Worm (Caenorhabditis elegans): ENCODE measurements around the gene mtre-1.

The mtre-1 gene

ce11 chrII:8042289-8042688, 8.1 kb downstream of the mtre-1 start, which contains the start of gene T05H10.1:
Gene T05H10.1, plus strand, starts transcription at chrII:8042589.
- TF ChIP-seq nhr-19 (GFP tag; conservative IDR thresholded peaks at IDR 0.05) = no peak

ce11 chrII:8041642-8042041, 8.7 kb downstream of the mtre-1 start:
- TF ChIP-seq efl-3 (GFP tag; optimal IDR thresholded peaks at IDR 0.05) (no peak), snu-23 (GFP tag; optimal IDR thresholded peaks at IDR 0.05) (peak; percentile 43), ceh-82 (tag; optimal IDR thresholded peaks at IDR 0.05) (peak in 1 of 3 experiments; percentile 16), sptf-1 (tag; optimal IDR thresholded peaks at IDR 0.05) (no peak), fkh-4 (tag; optimal IDR thresholded peaks at IDR 0.05; ENCODE audit: borderline replicate concordance) (no peak), vab-15 (tag; optimal IDR thresholded peaks at IDR 0.05) (no peak), nhr-71 (tag; optimal IDR thresholded peaks at IDR 0.05) (peak; percentile 36), ces-1 (GFP tag; optimal IDR thresholded peaks at IDR 0.05) (no peak), elt-2 (tag; optimal IDR thresholded peaks at IDR 0.05) (no peak), lir-3 (tag; optimal IDR thresholded peaks at IDR 0.05; ENCODE audit: poor library complexity) (peak; percentile 42), skn-1 (tag; optimal IDR thresholded peaks at IDR 0.05) (peak; percentile 21), nhr-85 (tag) (peak; percentile 54), snpc-4 (tag; optimal IDR thresholded peaks at IDR 0.05) (no peak), nhr-19 (GFP tag; conservative IDR thresholded peaks at IDR 0.05) (no peak), egl-27 (tag; optimal IDR thresholded peaks at IDR 0.05) (no peak), nhr-77 (tag; optimal IDR thresholded peaks at IDR 0.05) (no peak), nhr-47 (tag; optimal IDR thresholded peaks at IDR 0.05) (peak; percentile 27), lin-13 (GFP tag; optimal IDR thresholded peaks at IDR 0.05) (peak; percentile 0), xbp-1 (tag; optimal IDR thresholded peaks at IDR 0.05) (peak; percentile 23), egl-13 (tag; optimal IDR thresholded peaks at IDR 0.05) (no peak), lin-35 (GFP tag; optimal IDR thresholded peaks at IDR 0.05) (peak; percentile 30 to 60), lin-14 (GFP tag; optimal IDR thresholded peaks at IDR 0.05) (peak; percentile 30), mab-9 (GFP tag; IDR thresholded peaks at IDR 0.05) (no peak), dpl-1 (GFP tag; optimal IDR thresholded peaks at IDR 0.05) (peak in 2 of 3 experiments; percentile 12 to 42), lsy-2 (tag; optimal IDR thresholded peaks at IDR 0.05) (peak; percentile 65 to 74), pag-3 (tag; optimal IDR thresholded peaks at IDR 0.05; ENCODE audit: borderline replicate concordance, insufficient read depth) (no peak), C16A3.4 (tag; optimal IDR thresholded peaks at IDR 0.05) (peak; percentile 18), mep-1 (tag; optimal IDR thresholded peaks at IDR 0.05) (no peak), nhr-20 (tag; optimal IDR thresholded peaks at IDR 0.05) (peak; percentile 32), lin-15B (tag; optimal IDR thresholded peaks at IDR 0.05) (peak; percentile 72), rnt-1 (tag; optimal IDR thresholded peaks at IDR 0.05) (peak; percentile 13), efl-1 (optimal IDR thresholded peaks at IDR 0.05) (peak; percentile 21 to 38), efl-1 (GFP tag; optimal IDR thresholded peaks at IDR 0.05 in 1 of 2) (peak; percentile 47 to 68), grh-1 (GFP tag; IDR thresholded peaks at IDR 0.05) (no peak), nhr-84 (tag; optimal IDR thresholded peaks at IDR 0.05) (no peak), blmp-1 (tag; optimal IDR thresholded peaks at IDR 0.05) (peak; percentile 48), swsn-7 (tag; optimal IDR thresholded peaks at IDR 0.05) (peak; percentile 48), pqm-1 (tag; optimal IDR thresholded peaks at IDR 0.05) (no peak), nhr-237 (tag; optimal IDR thresholded peaks at IDR 0.05) (no peak)

- peak; percentile 6 for TF ChIP-seq vab-15 (tag; optimal IDR thresholded peaks at IDR 0.05)
- peak; percentile 72 for TF ChIP-seq nhr-20 (tag; optimal IDR thresholded peaks at IDR 0.05)
- TF ChIP-seq xbp-1 (tag; optimal IDR thresholded peaks at IDR 0.05) = peak; percentile 63
- peak; percentile 57 to 74 (median 63) for TF ChIP-seq dpl-1 (GFP tag; optimal IDR thresholded peaks at IDR 0.05)
- peak; percentile 44 for TF ChIP-seq irx-1 (tag; optimal IDR thresholded peaks at IDR 0.05)
- no peak for TF ChIP-seq ztf-4 (tag; optimal IDR thresholded peaks at IDR 0.05)
- peak; percentile 78 for TF ChIP-seq mep-1 (tag; optimal IDR thresholded peaks at IDR 0.05)
- TF ChIP-seq pax-3 (tag; optimal IDR thresholded peaks at IDR 0.05) = peak; percentile 65
- no peak for TF ChIP-seq ets-5 (GFP tag; IDR thresholded peaks at IDR 0.05)
- TF ChIP-seq pqm-1 (tag; optimal IDR thresholded peaks at IDR 0.05) = no peak
- no peak for TF ChIP-seq nhr-84 (tag; optimal IDR thresholded peaks at IDR 0.05)
- TF ChIP-seq mab-9 (GFP tag; IDR thresholded peaks at IDR 0.05) = no peak
- no peak for TF ChIP-seq ceh-82 (tag; optimal IDR thresholded peaks at IDR 0.05)
- TF ChIP-seq nhr-47 (tag; optimal IDR thresholded peaks at IDR 0.05) = peak; percentile 70
- TF ChIP-seq swsn-7 (tag; optimal IDR thresholded peaks at IDR 0.05) = peak; percentile 46
- peak; percentile 53 for TF ChIP-seq nhr-90 (tag; optimal IDR thresholded peaks at IDR 0.05; ENCODE audit: poor library complexity)
- TF ChIP-seq efl-3 (GFP tag; optimal IDR thresholded peaks at IDR 0.05) = no peak
- TF ChIP-seq lin-35 (GFP tag; optimal IDR thresholded peaks at IDR 0.05) = peak; percentile 62 to 80
- peak; percentile 80 for TF ChIP-seq lir-3 (tag; optimal IDR thresholded peaks at IDR 0.05; ENCODE audit: poor library complexity)
- peak; percentile 23 for TF ChIP-seq unc-86 (tag; optimal IDR thresholded peaks at IDR 0.05)
- TF ChIP-seq fkh-8 (tag; optimal IDR thresholded peaks at IDR 0.05) = peak; percentile 49
- peak; percentile 31 for TF ChIP-seq skn-1 (tag; optimal IDR thresholded peaks at IDR 0.05)
- TF ChIP-seq ceh-88 (GFP tag; IDR thresholded peaks at IDR 0.05) = no peak
- peak; percentile 76 for TF ChIP-seq lin-14 (GFP tag; optimal IDR thresholded peaks at IDR 0.05)
- TF ChIP-seq nhr-77 (tag; optimal IDR thresholded peaks at IDR 0.05) = peak; percentile 38
Measured at ce11 chrII:8039416-8039815, 11.0 kb downstream of the mtre-1 start, which contains the start of the genes ubh-4 and algn-6. Gene ubh-4, minus strand, starts transcription at chrII:8039597. Gene algn-6, plus strand, starts transcription at chrII:8039802.

Measured in whole organism, L1 larva.